Fruit fly (Drosophila melanogaster) whole organism, embryonic: Measurements from ENCODE around the gene Tsen54.
A peak's percentile ranks its signal among the peaks of the same experiment; 100 is the strongest.

Source experiments
- Blimp-1 ChIP-seq: fragments of 200-800 bp; sonication (Bioruptor generic); optimal IDR thresholded peaks from 3 replicates; lab custom pipeline; 2018; ENCODE audit warnings: missing biosample characterization, missing genetic modification characterization, mild to moderate bottlenecking, moderate library complexity, missing genetic modification reagents
- CG12104 ChIP-seq: fragments of 200-800 bp; sonication (Bioruptor generic); optimal IDR thresholded peaks from 3 replicates; lab custom pipeline; 2016; ENCODE audit warnings: missing biosample characterization, missing genetic modification characterization
- CG14014 ChIP-seq: fragments of 200-800 bp; sonication (Bioruptor generic); IDR thresholded peaks from 2 replicates; pipeline ENCODE4 v1.3.6; 2022; ENCODE audit warnings: missing biosample characterization, missing genetic modification characterization
- CG15269 ChIP-seq: fragments of 200-800 bp; sonication (Bioruptor generic); optimal IDR thresholded peaks from 2 replicates; lab custom pipeline; 2018; ENCODE audit warnings: missing biosample characterization, mild to moderate bottlenecking, missing genetic modification characterization, moderate library complexity
- CG15696 ChIP-seq: fragments of 200-800 bp; sonication (Bioruptor generic); optimal IDR thresholded peaks from 2 replicates; lab custom pipeline; 2019; ENCODE audit warnings: missing biosample characterization, mild to moderate bottlenecking, missing genetic modification characterization, moderate library complexity
- CG1647 ChIP-seq: fragments of 200-800 bp; sonication (Bioruptor generic); optimal IDR thresholded peaks from 3 replicates; lab custom pipeline; 2016; ENCODE audit warnings: missing biosample characterization, missing genetic modification characterization
- CG17361 ChIP-seq: fragments of 200-800 bp; sonication (Bioruptor generic); IDR thresholded peaks from 3 replicates; pipeline ENCODE4 v1.3.6; 2022; ENCODE audit warnings: missing biosample characterization, missing genetic modification characterization
- CG18599 ChIP-seq: fragments of 200-800 bp; sonication (Bioruptor generic); optimal IDR thresholded peaks from 3 replicates; lab custom pipeline; 2017; ENCODE audit warnings: missing biosample characterization, missing genetic modification characterization, mild to moderate bottlenecking, moderate library complexity, missing genetic modification reagents
- CG18619 ChIP-seq: fragments of 200-800 bp; sonication (Bioruptor generic); optimal IDR thresholded peaks from 3 replicates; lab custom pipeline; 2017; ENCODE audit warnings: missing biosample characterization, mild to moderate bottlenecking, missing genetic modification characterization
- CG30020 ChIP-seq: fragments of 200-800 bp; optimal IDR thresholded peaks from 2 replicates; lab custom pipeline; 2019; ENCODE audit warnings: missing biosample characterization, mild to moderate bottlenecking, missing genetic modification characterization, moderate library complexity
- CG33557 ChIP-seq: fragments of 200-800 bp; sonication (Bioruptor generic); optimal IDR thresholded peaks from 2 replicates; lab custom pipeline; 2019; ENCODE audit warnings: missing biosample characterization, mild to moderate bottlenecking, missing genetic modification characterization, moderate library complexity
- CG42726 ChIP-seq: fragments of 200-800 bp; sonication (Bioruptor generic); IDR thresholded peaks from 2 replicates; pipeline ENCODE4 v1.3.6; 2022; ENCODE audit warnings: missing biosample characterization, missing genetic modification characterization; ENCODE audit not compliant: partially characterized antibody
- CG4328 ChIP-seq: fragments of 200-800 bp; sonication (Bioruptor generic); optimal IDR thresholded peaks from 3 replicates; lab custom pipeline; 2017; ENCODE audit warnings: missing biosample characterization, missing genetic modification reagents, missing genetic modification characterization
- CG6813 ChIP-seq: fragments of 200-800 bp; sonication (Bioruptor generic); optimal IDR thresholded peaks from 2 replicates; lab custom pipeline; 2017; ENCODE audit warnings: missing biosample characterization, missing genetic modification characterization, mild to moderate bottlenecking, moderate library complexity, missing genetic modification reagents
- CG7357 ChIP-seq: fragments of 200-800 bp; sonication (Bioruptor generic); IDR thresholded peaks from 3 replicates; pipeline ENCODE4 v1.3.6; 2022; ENCODE audit warnings: missing biosample characterization, missing genetic modification characterization
- CG7745 ChIP-seq: fragments of 200-800 bp; sonication (Bioruptor generic); optimal IDR thresholded peaks from 2 replicates; lab custom pipeline; 2018; ENCODE audit warnings: missing biosample characterization, mild to moderate bottlenecking, missing genetic modification characterization, moderate library complexity
- CG7928 ChIP-seq: fragments of 200-800 bp; sonication (Bioruptor generic); optimal IDR thresholded peaks from 2 replicates; lab custom pipeline; 2017; ENCODE audit warnings: missing biosample characterization, mild to moderate bottlenecking, missing genetic modification characterization
- CG8944 ChIP-seq: fragments of 200-800 bp; sonication (Bioruptor generic); optimal IDR thresholded peaks from 3 replicates; lab custom pipeline; 2016; ENCODE audit warnings: missing biosample characterization, missing genetic modification characterization
- CG9609 ChIP-seq: fragments of 200-800 bp; sonication (Bioruptor generic); optimal IDR thresholded peaks from 3 replicates; lab custom pipeline; 2016; ENCODE audit warnings: missing biosample characterization, missing genetic modification characterization
- CTCF ChIP-seq: fragments of 200-800 bp; sonication (Bioruptor generic); optimal IDR thresholded peaks from 2 replicates; lab custom pipeline; 2017; ENCODE audit warnings: missing biosample characterization, mild to moderate bottlenecking, missing genetic modification characterization, moderate library complexity
- CkIIα-i1 ChIP-seq: fragments of 200-800 bp; sonication (Bioruptor generic); IDR thresholded peaks from 2 replicates; pipeline ENCODE4 v1.3.6; 2022; ENCODE audit warnings: missing biosample characterization, missing genetic modification characterization
- D19B ChIP-seq: fragments of 200-800 bp; sonication (Bioruptor generic); optimal IDR thresholded peaks from 2 replicates; lab custom pipeline; 2017; ENCODE audit warnings: missing biosample characterization, mild to moderate bottlenecking, missing genetic modification characterization
- Dek ChIP-seq: fragments of 200-800 bp; sonication (Bioruptor generic); optimal IDR thresholded peaks from 3 replicates; lab custom pipeline; 2019; ENCODE audit warnings: missing biosample characterization, mild to moderate bottlenecking, missing genetic modification characterization, moderate library complexity
- Dfd ChIP-seq, 2 experiments: fragments of >200 bp; optimal IDR thresholded peaks; 2 replicates each; lab custom pipeline; 2017; ENCODE audit warnings: missing biosample characterization in 2 of 2, missing genetic modification characterization in 2 of 2
- Hmr ChIP-seq: fragments of 200-800 bp; sonication (Bioruptor generic); optimal IDR thresholded peaks from 3 replicates; lab custom pipeline; 2017; ENCODE audit warnings: mild to moderate bottlenecking, missing biosample characterization, missing genetic modification reagents, missing genetic modification characterization
- Jarid2 ChIP-seq: fragments of 200-800 bp; sonication (Bioruptor generic); optimal IDR thresholded peaks from 3 replicates; lab custom pipeline; 2017; ENCODE audit warnings: mild to moderate bottlenecking, missing biosample characterization, missing genetic modification reagents, missing genetic modification characterization
- MTF-1 ChIP-seq: fragments of 200-800 bp; sonication (Bioruptor generic); optimal IDR thresholded peaks from 2 replicates; lab custom pipeline; 2018; ENCODE audit warnings: missing biosample characterization, mild to moderate bottlenecking, missing genetic modification characterization, borderline replicate concordance
- Meics ChIP-seq: fragments of 200-800 bp; sonication (Bioruptor generic); optimal IDR thresholded peaks from 2 replicates; lab custom pipeline; 2017; ENCODE audit warnings: missing biosample characterization, mild to moderate bottlenecking, missing genetic modification characterization
- NC2α ChIP-seq: fragments of 200-800 bp; sonication (Bioruptor generic); optimal IDR thresholded peaks from 2 replicates; lab custom pipeline; 2016; ENCODE audit warnings: missing biosample characterization, missing genetic modification characterization
- NC2β ChIP-seq: fragments of 200-800 bp; sonication (Bioruptor generic); optimal IDR thresholded peaks from 2 replicates; lab custom pipeline; 2016; ENCODE audit warnings: missing biosample characterization, missing genetic modification characterization
- Spps ChIP-seq: fragments of 200-800 bp; sonication (Bioruptor generic); optimal IDR thresholded peaks from 2 replicates; lab custom pipeline; 2018; ENCODE audit warnings: missing biosample characterization, mild to moderate bottlenecking, missing genetic modification characterization
- cato ChIP-seq: fragments of 200-800 bp; sonication (Bioruptor generic); optimal IDR thresholded peaks from 2 replicates; lab custom pipeline; 2016; ENCODE audit warnings: missing biosample characterization, missing genetic modification characterization, borderline replicate concordance
- caup ChIP-seq: fragments of 200-800 bp; sonication (Bioruptor generic); optimal IDR thresholded peaks from 3 replicates; lab custom pipeline; 2017; ENCODE audit warnings: missing biosample characterization, mild to moderate bottlenecking, missing genetic modification characterization, moderate library complexity; ENCODE audit not compliant: severe bottlenecking
- chinmo ChIP-seq: fragments of 200-800 bp; sonication (Bioruptor generic); IDR thresholded peaks from 4 replicates; pipeline ENCODE4 v1.3.6; 2022; ENCODE audit warnings: missing biosample characterization, missing genetic modification characterization; ENCODE audit not compliant: partially characterized antibody
- ci ChIP-seq: fragments of 200-800 bp; sonication (Bioruptor generic); IDR thresholded peaks from 3 replicates; pipeline ENCODE4 v1.3.6; 2022; ENCODE audit warnings: missing biosample characterization, missing genetic modification characterization
- da ChIP-seq: fragments of 200-800 bp; sonication (Bioruptor generic); optimal IDR thresholded peaks from 2 replicates; lab custom pipeline; 2016; ENCODE audit warnings: missing biosample characterization, missing genetic modification characterization
- dimm ChIP-seq: fragments of 200-800 bp; sonication (Bioruptor generic); IDR thresholded peaks from 2 replicates; pipeline ENCODE4 v1.3.6; 2022; ENCODE audit warnings: missing biosample characterization, missing genetic modification characterization
- dm ChIP-seq: fragments of 200-800 bp; sonication (Bioruptor generic); optimal IDR thresholded peaks from 3 replicates; lab custom pipeline; 2016; ENCODE audit warnings: missing biosample characterization, missing genetic modification characterization
- dmrt99B ChIP-seq: fragments of 200-800 bp; sonication (Bioruptor generic); optimal IDR thresholded peaks from 2 replicates; lab custom pipeline; 2018; ENCODE audit warnings: missing biosample characterization, mild to moderate bottlenecking, missing genetic modification characterization, moderate library complexity
- dysf ChIP-seq: fragments of 200-800 bp; sonication (Bioruptor generic); IDR thresholded peaks from 3 replicates; pipeline ENCODE4 v1.3.6; 2022; ENCODE audit warnings: missing biosample characterization, missing genetic modification characterization
- en ChIP-seq: fragments of 200-800 bp; sonication (Bioruptor generic); optimal IDR thresholded peaks from 2 replicates; lab custom pipeline; 2016; ENCODE audit warnings: missing biosample characterization, missing genetic modification characterization
- ftz-f1 ChIP-seq: fragments of 200-800 bp; sonication (Bioruptor generic); optimal IDR thresholded peaks from 2 replicates; lab custom pipeline; 2016; ENCODE audit warnings: missing biosample characterization, missing genetic modification characterization
- hb ChIP-seq: fragments of 200-800 bp; sonication (Bioruptor generic); IDR thresholded peaks from 3 replicates; pipeline ENCODE4 v1.3.6; 2022; ENCODE audit warnings: missing biosample characterization, missing genetic modification characterization; ENCODE audit not compliant: partially characterized antibody
- insv ChIP-seq, 2 experiments: fragments of 200-800 bp; sonication (Bioruptor generic); optimal IDR thresholded peaks; 3 replicates each; lab custom pipeline; 2016 to 2018; ENCODE audit warnings: missing biosample characterization in 2 of 2, missing genetic modification characterization in 2 of 2
- lmd ChIP-seq: fragments of 200-800 bp; sonication (Bioruptor generic); IDR thresholded peaks from 2 replicates; pipeline ENCODE4 v1.3.6; 2022; ENCODE audit warnings: missing biosample characterization, missing genetic modification characterization
- pros ChIP-seq: fragments of 200-800 bp; sonication (Bioruptor generic); optimal IDR thresholded peaks from 3 replicates; lab custom pipeline; 2019; ENCODE audit warnings: missing biosample characterization, mild to moderate bottlenecking, missing genetic modification characterization, moderate library complexity
- sim ChIP-seq: fragments of 200-800 bp; sonication (Bioruptor generic); IDR thresholded peaks from 2 replicates; pipeline ENCODE4 v1.3.6; 2022; ENCODE audit warnings: missing biosample characterization, missing genetic modification characterization
- sna ChIP-seq: fragments of 200-800 bp; sonication (Bioruptor generic); IDR thresholded peaks from 2 replicates; pipeline ENCODE4 v1.3.6; 2022; ENCODE audit warnings: missing biosample characterization, missing genetic modification characterization; ENCODE audit not compliant: partially characterized antibody
- unc-4 ChIP-seq: fragments of 200-800 bp; sonication (Bioruptor generic); IDR thresholded peaks from 2 replicates; pipeline ENCODE4 v1.3.6; 2022; ENCODE audit warnings: missing biosample characterization, missing genetic modification characterization; ENCODE audit not compliant: partially characterized antibody
- wdn ChIP-seq: fragments of 200-800 bp; sonication (Bioruptor generic); IDR thresholded peaks from 2 replicates; pipeline ENCODE4 v1.3.6; 2022; ENCODE audit warnings: missing biosample characterization, missing genetic modification characterization
- yki ChIP-seq: fragments of >200 bp; optimal IDR thresholded peaks from 3 replicates; lab custom pipeline; 2018

The Tsen54 gene

DNA sequence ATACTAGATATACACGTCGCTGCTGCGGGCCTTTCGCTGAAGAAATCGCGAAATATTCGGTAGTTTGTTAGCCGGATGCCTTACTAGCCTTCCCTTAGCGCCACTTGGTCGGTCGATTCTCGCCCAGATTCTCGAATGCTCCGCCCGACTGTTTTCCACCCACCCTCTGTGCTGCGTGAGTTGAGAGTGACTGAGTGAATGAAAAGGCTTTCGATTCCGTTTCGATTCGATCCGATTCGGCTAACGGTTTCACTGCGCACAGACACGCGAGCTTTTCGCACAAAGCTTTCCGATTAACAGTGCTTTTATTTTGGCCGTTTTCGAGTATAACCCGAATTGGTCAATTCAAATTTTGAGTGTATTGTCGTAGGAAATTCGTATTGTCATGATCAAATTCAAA lies 2.1 kb downstream of the Tsen54 start, which contains the start of gene Ak1 (continued):
- TF ChIP-seq sim (GFP tag; lab: Robert Waterston, UW): no peak
- no peak for TF ChIP-seq ci (GFP tag; lab: Robert Waterston, UW)
- TF ChIP-seq lmd (GFP tag; lab: Robert Waterston, UW): no peak
- no peak for TF ChIP-seq CG8944 (GFP tag; lab: Kevin White, UChicago)
- no peak for TF ChIP-seq pros (GFP tag; lab: Kevin White, UChicago)
- TF ChIP-seq CG18619 (GFP tag; lab: Kevin White, UChicago): no peak
- TF ChIP-seq wdn (GFP tag; lab: Robert Waterston, UW): no peak
- TF ChIP-seq CG9609 (GFP tag; lab: Kevin White, UChicago): no peak
- no peak for TF ChIP-seq CG42726 (GFP tag; lab: Robert Waterston, UW)
- TF ChIP-seq CG30020: no peak
- TF ChIP-seq NC2β (GFP tag; lab: Kevin White, UChicago): no peak
- TF ChIP-seq dmrt99B (tag; lab: Kevin White, UChicago): no peak
- no peak for TF ChIP-seq CG7928 (GFP tag; lab: Kevin White, UChicago)
- TF ChIP-seq en: no peak
- TF ChIP-seq caup (GFP tag; lab: Kevin White, UChicago): no peak
- no peak for TF ChIP-seq CG4328
- TF ChIP-seq Jarid2 (GFP tag; lab: Kevin White, UChicago): peak; percentile 78
- no peak for TF ChIP-seq Hmr
- TF ChIP-seq sna (GFP tag; lab: Robert Waterston, UW): no peak
- no peak for TF ChIP-seq CG15269 (tag; lab: Kevin White, UChicago)
- TF ChIP-seq Dek: no peak
- no peak for TF ChIP-seq da (GFP tag; lab: Kevin White, UChicago)
- no peak for TF ChIP-seq insv (GFP tag; optimal IDR thresholded peaks at IDR 0.05; lab: Kevin White, UChicago)
- no peak for TF ChIP-seq hb (GFP tag; lab: Robert Waterston, UW)
- TF ChIP-seq Meics (GFP tag; lab: Kevin White, UChicago): no peak
- TF ChIP-seq ftz-f1 (GFP tag; lab: Kevin White, UChicago): peak; percentile 7
- TF ChIP-seq D19B (GFP tag; lab: Kevin White, UChicago): no peak
- no peak for TF ChIP-seq Spps
- TF ChIP-seq CG14014 (GFP tag; lab: Robert Waterston, UW): 0 out of 2 replicates have a peak, but pooled peaks have one; percentile 8
- TF ChIP-seq cato (GFP tag; lab: Kevin White, UChicago): no peak
- TF ChIP-seq Dfd (GFP tag; optimal IDR thresholded peaks at IDR 0.05; lab: Kevin White, UChicago): no peak
- no peak for TF ChIP-seq dm (GFP tag; lab: Kevin White, UChicago)
- TF ChIP-seq CG33557 (GFP tag; lab: Kevin White, UChicago): no peak
- TF ChIP-seq dysf: no peak
- peak; percentile 28 for TF ChIP-seq CG6813 (GFP tag; lab: Kevin White, UChicago)
- no peak for TF ChIP-seq CG17361 (GFP tag; lab: Robert Waterston, UW)
- no peak for TF ChIP-seq CG7357 (GFP tag; lab: Robert Waterston, UW)
- TF ChIP-seq CG18599 (GFP tag; lab: Kevin White, UChicago): no peak
- no peak for TF ChIP-seq yki (lab: Kevin White, UChicago)
- no peak for TF ChIP-seq CkIIα-i1 (GFP tag; lab: Robert Waterston, UW)
- TF ChIP-seq MTF-1 (GFP tag; lab: Kevin White, UChicago): no peak
- TF ChIP-seq CG1647 (GFP tag; lab: Kevin White, UChicago): no peak
- TF ChIP-seq unc-4 (GFP tag; lab: Robert Waterston, UW): 0 out of 2 replicates have a peak, but pooled peaks have one; percentile 25
- no peak for TF ChIP-seq dimm
- TF ChIP-seq CG15696: no peak
- no peak for TF ChIP-seq NC2α (GFP tag; lab: Kevin White, UChicago)
- TF ChIP-seq Blimp-1 (GFP tag; lab: Kevin White, UChicago): no peak
- no peak for TF ChIP-seq CTCF
- no peak for TF ChIP-seq CG12104 (GFP tag; lab: Kevin White, UChicago)
- TF ChIP-seq CG7745 (tag; lab: Kevin White, UChicago): no peak
- 0 out of 4 replicates have a peak, but pooled peaks have one; percentile 39 for TF ChIP-seq chinmo (GFP tag; lab: Robert Waterston, UW)
